Worm (Caenorhabditis elegans): Measurements from ENCODE around the gene math-5.

DNA sequence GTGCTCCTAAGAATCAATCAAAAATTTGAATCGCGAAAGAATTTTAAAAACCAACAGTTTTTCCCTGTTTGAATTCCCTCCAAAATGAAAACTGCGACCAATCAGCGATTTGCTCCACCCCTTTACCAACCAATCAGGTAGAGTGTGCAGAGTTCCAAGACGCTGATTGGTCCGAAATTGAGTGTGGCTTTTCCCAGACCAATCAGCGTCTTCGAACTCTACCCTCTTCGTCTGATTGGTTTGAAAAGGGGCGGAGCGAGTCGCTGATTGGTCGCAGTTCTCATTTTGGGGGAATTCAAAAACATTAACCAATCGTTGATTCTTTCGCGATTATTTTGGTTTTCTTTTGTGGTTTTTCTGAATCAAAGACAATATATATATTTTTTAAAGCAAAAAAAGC lies 38.1 kb downstream of the math-5 start:
- TF ChIP-seq elt-3 (tag; optimal IDR thresholded peaks at IDR 0.05) (no peak), flh-1 (GFP tag; optimal IDR thresholded peaks at IDR 0.05) (no peak), ztf-11 (tag; optimal IDR thresholded peaks at IDR 0.05) (no peak), unc-120 (tag; optimal IDR thresholded peaks at IDR 0.05; ENCODE audit: poor library complexity, severe bottlenecking) (no peak), unc-62 (GFP tag; optimal IDR thresholded peaks at IDR 0.05) (no peak), nhr-12 (tag; optimal IDR thresholded peaks at IDR 0.05) (no peak), cnd-1 (tag; optimal IDR thresholded peaks at IDR 0.05) (no peak), ham-2 (GFP tag; optimal IDR thresholded peaks at IDR 0.05) (no peak), ceh-43 (GFP tag; optimal IDR thresholded peaks at IDR 0.05) (no peak), nhr-28 (tag; optimal IDR thresholded peaks at IDR 0.05) (no peak), lsy-2 (tag; optimal IDR thresholded peaks at IDR 0.05) (no peak), tbx-8 (GFP tag; optimal IDR thresholded peaks at IDR 0.05) (no peak), nhr-76 (tag; optimal IDR thresholded peaks at IDR 0.05) (no peak), lin-32 (GFP tag; optimal IDR thresholded peaks at IDR 0.05) (no peak)

Measured in whole organism, mixed stage, embryonic.